Fruit fly (Drosophila melanogaster) whole organism, embryonic: Measurements from ENCODE around the gene Rdh.

ENCODE experiments used
- Abd-B ChIP-seq: fragments of 200-800 bp; sonication (Bioruptor generic); optimal IDR thresholded peaks from 2 replicates; lab custom pipeline; 2018; ENCODE audit warnings: missing biosample characterization, mild to moderate bottlenecking, missing genetic modification characterization, moderate library complexity
- Ada2b ChIP-seq: fragments of 200-800 bp; sonication (Bioruptor generic); IDR thresholded peaks from 2 replicates; pipeline ENCODE4 v1.3.6; 2022; ENCODE audit warnings: missing biosample characterization, missing genetic modification characterization
- Bgb ChIP-seq: fragments of 200-800 bp; sonication (Bioruptor generic); IDR thresholded peaks from 2 replicates; pipeline ENCODE4 v1.3.6; 2022; ENCODE audit warnings: missing biosample characterization, missing genetic modification characterization; ENCODE audit not compliant: partially characterized antibody
- CG10267 ChIP-seq: fragments of 200-800 bp; sonication (Bioruptor generic); optimal IDR thresholded peaks from 2 replicates; lab custom pipeline; 2018; ENCODE audit warnings: missing biosample characterization, mild to moderate bottlenecking, missing genetic modification characterization, moderate library complexity
- CG11695 ChIP-seq: fragments of 200-800 bp; sonication (Bioruptor generic); IDR thresholded peaks from 3 replicates; pipeline ENCODE4 v1.3.6; 2022; ENCODE audit warnings: missing biosample characterization, missing genetic modification characterization
- CG11723 ChIP-seq: fragments of 200-800 bp; sonication (Bioruptor generic); optimal IDR thresholded peaks from 2 replicates; lab custom pipeline; 2017; ENCODE audit warnings: missing biosample characterization, mild to moderate bottlenecking, missing genetic modification characterization
- CG12299 ChIP-seq: fragments of 200-800 bp; sonication (Bioruptor generic); optimal IDR thresholded peaks from 2 replicates; lab custom pipeline; 2018; ENCODE audit warnings: missing biosample characterization, mild to moderate bottlenecking, missing genetic modification characterization
- CG15479 ChIP-seq: fragments of 200-800 bp; sonication (Bioruptor generic); optimal IDR thresholded peaks from 3 replicates; lab custom pipeline; 2019; ENCODE audit warnings: missing biosample characterization, mild to moderate bottlenecking, missing genetic modification characterization, moderate library complexity
- CG18262 ChIP-seq: fragments of 200-800 bp; optimal IDR thresholded peaks from 3 replicates; lab custom pipeline; 2019; ENCODE audit warnings: missing biosample characterization, mild to moderate bottlenecking, missing genetic modification characterization, moderate library complexity
- CG18764 ChIP-seq: fragments of 200-800 bp; sonication (Bioruptor generic); optimal IDR thresholded peaks from 3 replicates; lab custom pipeline; 2016; ENCODE audit warnings: missing biosample characterization, missing genetic modification characterization
- CG2120 ChIP-seq: fragments of 200-800 bp; sonication (Bioruptor generic); optimal IDR thresholded peaks from 3 replicates; lab custom pipeline; 2016; ENCODE audit warnings: missing biosample characterization, missing genetic modification characterization
- CG2875 ChIP-seq: fragments of 200-800 bp; sonication (Bioruptor generic); optimal IDR thresholded peaks from 2 replicates; lab custom pipeline; 2017; ENCODE audit warnings: missing biosample characterization, mild to moderate bottlenecking, missing genetic modification characterization, missing genetic modification reagents
- CG3163 ChIP-seq: fragments of 200-800 bp; sonication (Bioruptor generic); optimal IDR thresholded peaks from 3 replicates; lab custom pipeline; 2016; ENCODE audit warnings: missing biosample characterization, missing genetic modification characterization
- CG4360 ChIP-seq: fragments of 200-800 bp; sonication (Bioruptor generic); IDR thresholded peaks from 2 replicates; pipeline ENCODE4 v1.3.6; 2022; ENCODE audit warnings: missing biosample characterization, missing genetic modification characterization
- CG4730 ChIP-seq: fragments of 200-800 bp; sonication (Bioruptor generic); IDR thresholded peaks from 2 replicates; pipeline ENCODE4 v1.3.6; 2022; ENCODE audit warnings: missing biosample characterization, missing genetic modification characterization
- CG8359 ChIP-seq: fragments of 200-800 bp; sonication (Bioruptor generic); optimal IDR thresholded peaks from 2 replicates; lab custom pipeline; 2017; ENCODE audit warnings: missing biosample characterization, mild to moderate bottlenecking, missing genetic modification characterization, borderline replicate concordance
- D19A ChIP-seq: fragments of 200-800 bp; optimal IDR thresholded peaks from 3 replicates; lab custom pipeline; 2019; ENCODE audit warnings: missing biosample characterization, mild to moderate bottlenecking, missing genetic modification characterization, moderate library complexity
- Dbx ChIP-seq: fragments of 200-800 bp; sonication (Bioruptor generic); IDR thresholded peaks from 3 replicates; pipeline ENCODE4 v1.3.6; 2022; ENCODE audit warnings: missing biosample characterization, missing genetic modification characterization
- Deaf1 ChIP-seq: fragments of 200-800 bp; optimal IDR thresholded peaks from 3 replicates; lab custom pipeline; 2019; ENCODE audit warnings: missing biosample characterization, mild to moderate bottlenecking, missing genetic modification characterization, moderate library complexity
- Dfd ChIP-seq, 2 experiments: fragments of >200 bp; optimal IDR thresholded peaks; 2 replicates each; lab custom pipeline; 2017; ENCODE audit warnings: missing biosample characterization in 2 of 2, missing genetic modification characterization in 2 of 2
- Dp ChIP-seq: fragments of 200-800 bp; sonication (Bioruptor generic); optimal IDR thresholded peaks from 2 replicates; lab custom pipeline; 2018; ENCODE audit warnings: missing biosample characterization, mild to moderate bottlenecking, missing genetic modification characterization, moderate library complexity
- E2f1 ChIP-seq: fragments of 200-800 bp; sonication (Bioruptor generic); IDR thresholded peaks from 2 replicates; pipeline ENCODE4 v1.3.6; 2022; ENCODE audit warnings: missing biosample characterization, missing genetic modification characterization
- H15 ChIP-seq: fragments of 200-800 bp; sonication (Bioruptor generic); IDR thresholded peaks from 3 replicates; pipeline ENCODE4 v1.3.6; 2022; ENCODE audit warnings: missing biosample characterization, missing genetic modification characterization
- HLH3B ChIP-seq: fragments of 200-800 bp; sonication (Bioruptor generic); IDR thresholded peaks from 2 replicates; pipeline ENCODE4 v1.3.6; 2022; ENCODE audit warnings: missing biosample characterization, missing genetic modification characterization
- Hsf ChIP-seq: fragments of 200-800 bp; sonication (Bioruptor generic); optimal IDR thresholded peaks from 3 replicates; lab custom pipeline; 2016; ENCODE audit warnings: missing biosample characterization, missing genetic modification characterization
- MBD-R2 ChIP-seq: fragments of 200-800 bp; sonication (Bioruptor generic); IDR thresholded peaks from 2 replicates; pipeline ENCODE4 v1.3.6; 2022; ENCODE audit warnings: missing biosample characterization, missing genetic modification characterization
- MESR4 ChIP-seq: fragments of 200-800 bp; sonication (Bioruptor generic); optimal IDR thresholded peaks from 2 replicates; lab custom pipeline; 2018; ENCODE audit warnings: missing biosample characterization, mild to moderate bottlenecking, missing genetic modification characterization, moderate library complexity
- NC2β ChIP-seq: fragments of 200-800 bp; sonication (Bioruptor generic); optimal IDR thresholded peaks from 2 replicates; lab custom pipeline; 2016; ENCODE audit warnings: missing biosample characterization, missing genetic modification characterization
- Pdp1 ChIP-seq, 2 experiments: fragments of 200-800 bp; sonication (Bioruptor generic); optimal IDR thresholded peaks; 3 replicates each; lab custom pipeline; 2016; ENCODE audit warnings: missing biosample characterization in 2 of 2, missing genetic modification characterization in 2 of 2, mild to moderate bottlenecking in 1 of 2, moderate library complexity in 1 of 2
- Ravus ChIP-seq: fragments of 200-800 bp; sonication (Bioruptor generic); IDR thresholded peaks from 2 replicates; pipeline ENCODE4 v1.3.6; 2022; ENCODE audit warnings: missing biosample characterization, missing genetic modification characterization
- Side ChIP-seq: fragments of 200-800 bp; sonication (Bioruptor generic); optimal IDR thresholded peaks from 2 replicates; lab custom pipeline; 2016; ENCODE audit warnings: missing biosample characterization, missing genetic modification characterization
- Ssrp ChIP-seq: fragments of 200-800 bp; sonication (Bioruptor generic); optimal IDR thresholded peaks from 2 replicates; lab custom pipeline; 2018; ENCODE audit warnings: missing biosample characterization, mild to moderate bottlenecking, missing genetic modification characterization, moderate library complexity
- TFAM ChIP-seq: fragments of 200-800 bp; sonication (Bioruptor generic); optimal IDR thresholded peaks from 2 replicates; lab custom pipeline; 2017; ENCODE audit warnings: missing biosample characterization, missing genetic modification characterization, inconsistent platforms
- Usf ChIP-seq: fragments of 200-800 bp; sonication (Bioruptor generic); optimal IDR thresholded peaks from 2 replicates; lab custom pipeline; 2017; ENCODE audit warnings: missing genotype, missing biosample characterization, missing genetic modification characterization
- bigmax ChIP-seq: fragments of 200-800 bp; sonication (Bioruptor generic); optimal IDR thresholded peaks from 2 replicates; lab custom pipeline; 2018; ENCODE audit warnings: missing biosample characterization, mild to moderate bottlenecking, missing genetic modification characterization
- bsh ChIP-seq, 2 experiments: fragments of 200-800 bp; sonication (Bioruptor generic); optimal IDR thresholded peaks; 2 replicates each; lab custom pipeline; 2017 to 2018; ENCODE audit warnings: mild to moderate bottlenecking in 2 of 2, missing biosample characterization in 2 of 2, missing genetic modification characterization in 2 of 2, moderate library complexity in 1 of 2
- ci ChIP-seq: fragments of 200-800 bp; sonication (Bioruptor generic); IDR thresholded peaks from 3 replicates; pipeline ENCODE4 v1.3.6; 2022; ENCODE audit warnings: missing biosample characterization, missing genetic modification characterization
- croc ChIP-seq: fragments of 200-800 bp; sonication (Bioruptor generic); conservative IDR thresholded peaks from 3 replicates; pipeline ENCODE4 v1.3.6; 2022; ENCODE audit warnings: missing biosample characterization, missing genetic modification characterization
- en ChIP-seq: fragments of 200-800 bp; sonication (Bioruptor generic); optimal IDR thresholded peaks from 2 replicates; lab custom pipeline; 2016; ENCODE audit warnings: missing biosample characterization, missing genetic modification characterization
- esg ChIP-seq: fragments of 200-800 bp; sonication (Bioruptor generic); conservative IDR thresholded peaks from 2 replicates; pipeline ENCODE4 v1.3.6; 2022; ENCODE audit warnings: missing biosample characterization, missing genetic modification characterization
- gcm2 ChIP-seq: fragments of 200-800 bp; sonication (Bioruptor generic); optimal IDR thresholded peaks from 2 replicates; lab custom pipeline; 2016; ENCODE audit warnings: missing biosample characterization, missing genetic modification characterization
- gsb-n ChIP-seq: fragments of 200-800 bp; sonication (Bioruptor generic); optimal IDR thresholded peaks from 3 replicates; lab custom pipeline; 2018; ENCODE audit warnings: missing biosample characterization, mild to moderate bottlenecking, missing genetic modification characterization
- org-1 ChIP-seq: fragments of 200-800 bp; sonication (Bioruptor generic); optimal IDR thresholded peaks from 2 replicates; lab custom pipeline; 2017; ENCODE audit warnings: missing biosample characterization, missing genetic modification characterization
- p53 ChIP-seq: fragments of 200-800 bp; sonication (Bioruptor generic); optimal IDR thresholded peaks from 2 replicates; lab custom pipeline; 2016; ENCODE audit warnings: missing biosample characterization, missing genetic modification characterization
- pan ChIP-seq, 4 experiments: fragments of >200 bp in 3 of 4; fragments of 200-800 bp in 1 of 4; sonication (Bioruptor generic) in 1 of 4; optimal IDR thresholded peaks in 3 of 4; IDR thresholded peaks in 1 of 4; 2 replicates each; pipeline versions ENCODE4 v1.3.6 to Lab custom; 2017 to 2022; ENCODE audit warnings: missing biosample characterization in 2 of 4, missing genetic modification characterization in 2 of 4, mixed read lengths in 1 of 4
- pb ChIP-seq: fragments of 200-800 bp; sonication (Bioruptor generic); optimal IDR thresholded peaks from 3 replicates; lab custom pipeline; 2016; ENCODE audit warnings: missing biosample characterization, missing genetic modification characterization
- psq ChIP-seq: fragments of 200-800 bp; sonication (Bioruptor generic); optimal IDR thresholded peaks from 2 replicates; lab custom pipeline; 2017; ENCODE audit warnings: missing biosample characterization, missing genetic modification characterization
- ro ChIP-seq: fragments of 200-800 bp; sonication (Bioruptor generic); IDR thresholded peaks from 2 replicates; pipeline ENCODE4 v1.3.6; 2022; ENCODE audit warnings: missing biosample characterization, missing genetic modification characterization

The Rdh gene

dm6 chr3L:3814010-3814833, 11.0 kb upstream of the Rdh start, which contains the start of gene Scsalpha1 (continued):
- peak; percentile 100 for TF ChIP-seq Bgb (GFP tag; lab: Robert Waterston, UW)
- no peak for TF ChIP-seq Dfd (GFP tag; optimal IDR thresholded peaks at IDR 0.05; lab: Kevin White, UChicago)
- no peak for TF ChIP-seq bigmax
- TF ChIP-seq CG11723 (GFP tag; lab: Kevin White, UChicago) = no peak
- TF ChIP-seq gcm2 (GFP tag; lab: Kevin White, UChicago) = peak; percentile 21
- TF ChIP-seq CG8359 (GFP tag; lab: Kevin White, UChicago) = no peak
- peak; percentile 41 for TF ChIP-seq D19A (tag; lab: Kevin White, UChicago)
- 0 out of 2 replicates have a peak, but pooled peaks have one; percentile 10 for TF ChIP-seq esg (GFP tag; lab: Robert Waterston, UW)
- TF ChIP-seq TFAM (GFP tag; lab: Kevin White, UChicago) = no peak
- TF ChIP-seq Usf = no peak
- TF ChIP-seq E2f1 (GFP tag; lab: Robert Waterston, UW) = no peak; the same call in 1 of the 2 replicates
- no peak for TF ChIP-seq CG15479 (GFP tag; lab: Kevin White, UChicago)
- peak; percentile 7 for TF ChIP-seq CG18262
- peak; percentile 16 for TF ChIP-seq gsb-n (tag; lab: Kevin White, UChicago)
- TF ChIP-seq CG4730 = no peak
- TF ChIP-seq croc = no peak
- TF ChIP-seq CG3163 (GFP tag; lab: Kevin White, UChicago) = peak; percentile 12
- TF ChIP-seq Dp (GFP tag; lab: Kevin White, UChicago) = peak; percentile 56
- TF ChIP-seq CG10267 = peak; percentile 67
- TF ChIP-seq p53 (GFP tag; lab: Kevin White, UChicago) = no peak
- TF ChIP-seq Hsf (GFP tag; lab: Kevin White, UChicago) = peak; percentile 32
- peak; percentile 3 for TF ChIP-seq Ssrp
- TF ChIP-seq Dbx = peak; percentile 74; the same call in 2 of the 3 replicates
- TF ChIP-seq Deaf1 (tag; lab: Kevin White, UChicago) = peak; percentile 20
- TF ChIP-seq org-1 (GFP tag; lab: Kevin White, UChicago) = no peak
- peak; percentile 54; the same call in 1 of the 2 replicates for TF ChIP-seq HLH3B (GFP tag; lab: Robert Waterston, UW)
- peak in 1 of 2 experiments; percentile 99 for TF ChIP-seq Pdp1 (GFP tag; optimal IDR thresholded peaks at IDR 0.05; lab: Kevin White, UChicago)
- no peak for TF ChIP-seq Abd-B (GFP tag; lab: Kevin White, UChicago)
- peak; percentile 6 for TF ChIP-seq CG18764
- TF ChIP-seq ci (GFP tag; lab: Robert Waterston, UW) = peak; percentile 76
- TF ChIP-seq en = no peak
- peak; percentile 63 for TF ChIP-seq CG11695 (GFP tag; lab: Robert Waterston, UW)
- no peak for TF ChIP-seq psq (GFP tag; lab: Kevin White, UChicago)
- TF ChIP-seq MBD-R2 (GFP tag; lab: Robert Waterston, UW) = peak; percentile 71; the same call in 1 of the 2 replicates
- no peak for TF ChIP-seq Side (GFP tag; lab: Kevin White, UChicago)
- peak; percentile 19 for TF ChIP-seq NC2β
- TF ChIP-seq Ada2b (GFP tag; lab: Robert Waterston, UW) = peak; percentile 32; the same call in 1 of the 2 replicates
- TF ChIP-seq MESR4 = peak; percentile 88
- peak; percentile 15 for TF ChIP-seq pb
- peak; percentile 38 to 43 for TF ChIP-seq bsh (GFP tag; optimal IDR thresholded peaks at IDR 0.05; lab: Kevin White, UChicago)
- peak; percentile 48 for TF ChIP-seq CG2120 (GFP tag; lab: Kevin White, UChicago)
- TF ChIP-seq CG4360 (GFP tag; lab: Robert Waterston, UW) = no peak
- TF ChIP-seq ro (GFP tag; lab: Robert Waterston, UW) = no peak
- no peak for TF ChIP-seq Ravus
- no peak for TF ChIP-seq CG12299 (tag; lab: Kevin White, UChicago)
- no peak for TF ChIP-seq CG2875 (GFP tag; lab: Kevin White, UChicago)
- TF ChIP-seq H15 (GFP tag; lab: Robert Waterston, UW) = no peak
- no peak for TF ChIP-seq pan (optimal IDR thresholded peaks at IDR 0.05; lab: Kevin White, UChicago)
- TF ChIP-seq pan (GFP tag; optimal IDR thresholded peaks at IDR 0.05 in 1 of 2, IDR thresholded peaks at IDR 0.05 in 1 of 2) = peak in 1 of 2 experiments; percentile 62
